Fruit fly (Drosophila melanogaster) whole organism, embryonic: ENCODE results near the gene CG9150.

Experiments used
- CG10209 ChIP-seq: fragments of 200-800 bp; sonication (Bioruptor generic); optimal IDR thresholded peaks from 3 replicates; lab custom pipeline; 2017; ENCODE audit warnings: missing biosample characterization, mild to moderate bottlenecking, missing genetic modification characterization, missing genetic modification reagents
- CG10321 ChIP-seq: fragments of 200-800 bp; sonication (Bioruptor generic); IDR thresholded peaks from 2 replicates; pipeline ENCODE4 v1.3.6; 2022; ENCODE audit warnings: missing biosample characterization, missing genetic modification characterization
- CG10431 ChIP-seq: fragments of 200-800 bp; sonication (Bioruptor generic); optimal IDR thresholded peaks from 3 replicates; lab custom pipeline; 2018; ENCODE audit warnings: missing biosample characterization, mild to moderate bottlenecking, missing genetic modification characterization
- CG10979 ChIP-seq: fragments of 200-800 bp; sonication (Bioruptor generic); optimal IDR thresholded peaks from 2 replicates; lab custom pipeline; 2018; ENCODE audit warnings: missing biosample characterization, mild to moderate bottlenecking, missing genetic modification characterization, moderate library complexity
- CG12155 ChIP-seq: fragments of 200-800 bp; sonication (Bioruptor generic); optimal IDR thresholded peaks from 3 replicates; lab custom pipeline; 2016; ENCODE audit warnings: missing biosample characterization, missing genetic modification characterization
- CG12299 ChIP-seq: fragments of 200-800 bp; sonication (Bioruptor generic); optimal IDR thresholded peaks from 2 replicates; lab custom pipeline; 2018; ENCODE audit warnings: missing biosample characterization, mild to moderate bottlenecking, missing genetic modification characterization
- CG13296 ChIP-seq: fragments of 200-800 bp; sonication (Bioruptor generic); optimal IDR thresholded peaks from 3 replicates; lab custom pipeline; 2018; ENCODE audit warnings: missing biosample characterization, mild to moderate bottlenecking, missing genetic modification characterization
- CG14667 ChIP-seq: fragments of 200-800 bp; sonication (Bioruptor generic); IDR thresholded peaks from 2 replicates; pipeline ENCODE4 v1.3.6; 2022; ENCODE audit warnings: missing biosample characterization, missing genetic modification characterization
- CG15073 ChIP-seq: fragments of 200-800 bp; sonication (Bioruptor generic); optimal IDR thresholded peaks from 2 replicates; lab custom pipeline; 2016; ENCODE audit warnings: missing biosample characterization, missing genetic modification characterization
- CG1529 ChIP-seq: fragments of 200-800 bp; sonication (Bioruptor generic); optimal IDR thresholded peaks from 3 replicates; lab custom pipeline; 2018; ENCODE audit warnings: missing biosample characterization, missing genetic modification characterization
- CG15696 ChIP-seq: fragments of 200-800 bp; sonication (Bioruptor generic); optimal IDR thresholded peaks from 2 replicates; lab custom pipeline; 2019; ENCODE audit warnings: missing biosample characterization, mild to moderate bottlenecking, missing genetic modification characterization, moderate library complexity
- CG16815 ChIP-seq: fragments of 200-800 bp; sonication (Bioruptor generic); optimal IDR thresholded peaks from 3 replicates; lab custom pipeline; 2017; ENCODE audit warnings: missing biosample characterization, mild to moderate bottlenecking, missing genetic modification characterization
- CG17361 ChIP-seq: fragments of 200-800 bp; sonication (Bioruptor generic); IDR thresholded peaks from 3 replicates; pipeline ENCODE4 v1.3.6; 2022; ENCODE audit warnings: missing biosample characterization, missing genetic modification characterization
- CG17912 ChIP-seq: fragments of 200-800 bp; sonication (Bioruptor generic); optimal IDR thresholded peaks from 2 replicates; lab custom pipeline; 2018; ENCODE audit warnings: missing biosample characterization, mild to moderate bottlenecking, missing genetic modification characterization
- CG2116 ChIP-seq: fragments of 200-800 bp; sonication (Bioruptor generic); optimal IDR thresholded peaks from 3 replicates; lab custom pipeline; 2018; ENCODE audit warnings: missing biosample characterization, mild to moderate bottlenecking, missing genetic modification characterization
- CG2129 ChIP-seq: fragments of 200-800 bp; sonication (Bioruptor generic); IDR thresholded peaks from 2 replicates; pipeline ENCODE4 v1.3.6; 2022; ENCODE audit warnings: missing biosample characterization, missing genetic modification characterization; ENCODE audit not compliant: partially characterized antibody
- CG4328 ChIP-seq: fragments of 200-800 bp; sonication (Bioruptor generic); optimal IDR thresholded peaks from 3 replicates; lab custom pipeline; 2017; ENCODE audit warnings: missing biosample characterization, missing genetic modification reagents, missing genetic modification characterization
- CG4360 ChIP-seq: fragments of 200-800 bp; sonication (Bioruptor generic); IDR thresholded peaks from 2 replicates; pipeline ENCODE4 v1.3.6; 2022; ENCODE audit warnings: missing biosample characterization, missing genetic modification characterization
- CG4404 ChIP-seq: fragments of 200-800 bp; sonication (Bioruptor generic); IDR thresholded peaks from 2 replicates; pipeline ENCODE4 v1.3.6; 2022; ENCODE audit warnings: missing biosample characterization, missing genetic modification characterization
- CG4707 ChIP-seq: fragments of 200-800 bp; sonication (Bioruptor generic); optimal IDR thresholded peaks from 2 replicates; lab custom pipeline; 2018; ENCODE audit warnings: missing biosample characterization, mild to moderate bottlenecking, missing genetic modification characterization, moderate library complexity
- CG6175 ChIP-seq: fragments of 200-800 bp; sonication (Bioruptor generic); IDR thresholded peaks from 3 replicates; pipeline ENCODE4 v1.3.6; 2022; ENCODE audit warnings: missing biosample characterization, missing genetic modification characterization
- CG6272 ChIP-seq: fragments of 200-800 bp; sonication (Bioruptor generic); IDR thresholded peaks from 2 replicates; pipeline ENCODE4 v1.3.6; 2022; ENCODE audit warnings: missing biosample characterization, missing genetic modification characterization
- Chrac-16 ChIP-seq: fragments of 200-800 bp; sonication (Bioruptor generic); optimal IDR thresholded peaks from 3 replicates; lab custom pipeline; 2016; ENCODE audit warnings: missing biosample characterization, missing genetic modification characterization
- Hmx ChIP-seq: fragments of 200-800 bp; sonication (Bioruptor generic); optimal IDR thresholded peaks from 2 replicates; lab custom pipeline; 2016; ENCODE audit warnings: missing biosample characterization, missing genetic modification characterization
- Max ChIP-seq: fragments of 200-800 bp; sonication (Bioruptor generic); optimal IDR thresholded peaks from 2 replicates; lab custom pipeline; 2016; ENCODE audit warnings: missing biosample characterization, mild to moderate bottlenecking, missing genetic modification characterization
- Mes4 ChIP-seq: fragments of 200-800 bp; sonication (Bioruptor generic); optimal IDR thresholded peaks from 2 replicates; lab custom pipeline; 2016; ENCODE audit warnings: missing biosample characterization, missing genetic modification characterization
- Nf-YA ChIP-seq: fragments of 200-800 bp; sonication (Bioruptor generic); IDR thresholded peaks from 2 replicates; pipeline ENCODE4 v1.3.6; 2022; ENCODE audit warnings: missing biosample characterization, missing genetic modification characterization
- Nf-YB ChIP-seq: fragments of 200-800 bp; sonication (Bioruptor generic); optimal IDR thresholded peaks from 3 replicates; lab custom pipeline; 2019; ENCODE audit warnings: missing biosample characterization, mild to moderate bottlenecking, missing genetic modification characterization, moderate library complexity
- Opbp ChIP-seq: fragments of 200-800 bp; sonication (Bioruptor generic); IDR thresholded peaks from 3 replicates; pipeline ENCODE4 v1.3.6; 2022; ENCODE audit warnings: missing biosample characterization, missing genetic modification characterization; ENCODE audit not compliant: partially characterized antibody
- Vsx1 ChIP-seq: fragments of 200-800 bp; sonication (Bioruptor generic); optimal IDR thresholded peaks from 2 replicates; lab custom pipeline; 2017; ENCODE audit warnings: missing biosample characterization, mild to moderate bottlenecking, missing genetic modification characterization, missing genetic modification reagents
- bbx ChIP-seq: fragments of 200-800 bp; sonication (Bioruptor generic); IDR thresholded peaks from 2 replicates; pipeline ENCODE4 v1.3.6; 2022; ENCODE audit warnings: missing biosample characterization, missing genetic modification characterization; ENCODE audit not compliant: partially characterized antibody
- bowl ChIP-seq: fragments of 200-800 bp; sonication (Bioruptor generic); IDR thresholded peaks from 2 replicates; pipeline ENCODE4 v1.3.6; 2022; ENCODE audit warnings: missing biosample characterization, missing genetic modification characterization
- cg ChIP-seq: fragments of 200-800 bp; sonication (Bioruptor generic); optimal IDR thresholded peaks from 3 replicates; lab custom pipeline; 2019; ENCODE audit warnings: missing biosample characterization, mild to moderate bottlenecking, missing genetic modification characterization, moderate library complexity
- chn ChIP-seq: fragments of 200-800 bp; sonication (Bioruptor generic); optimal IDR thresholded peaks from 2 replicates; lab custom pipeline; 2016; ENCODE audit warnings: missing biosample characterization, missing genetic modification characterization
- corto ChIP-seq: fragments of 200-800 bp; sonication (Bioruptor generic); optimal IDR thresholded peaks from 2 replicates; lab custom pipeline; 2016; ENCODE audit warnings: missing biosample characterization, mild to moderate bottlenecking, missing genetic modification characterization, moderate library complexity
- dysf ChIP-seq: fragments of 200-800 bp; sonication (Bioruptor generic); IDR thresholded peaks from 3 replicates; pipeline ENCODE4 v1.3.6; 2022; ENCODE audit warnings: missing biosample characterization, missing genetic modification characterization
- exex ChIP-seq: fragments of 200-800 bp; sonication (Bioruptor generic); optimal IDR thresholded peaks from 4 replicates; lab custom pipeline; 2018; ENCODE audit warnings: missing biosample characterization, mild to moderate bottlenecking, missing genetic modification characterization, moderate library complexity
- eyg ChIP-seq: fragments of 200-800 bp; sonication (Bioruptor generic); optimal IDR thresholded peaks from 3 replicates; lab custom pipeline; 2016; ENCODE audit warnings: missing biosample characterization, missing genetic modification characterization
- ftz-f1 ChIP-seq: fragments of 200-800 bp; sonication (Bioruptor generic); optimal IDR thresholded peaks from 2 replicates; lab custom pipeline; 2016; ENCODE audit warnings: missing biosample characterization, missing genetic modification characterization
- gfzf ChIP-seq: fragments of 200-800 bp; sonication (Bioruptor generic); optimal IDR thresholded peaks from 2 replicates; lab custom pipeline; 2016; ENCODE audit warnings: missing biosample characterization, mild to moderate bottlenecking, missing genetic modification characterization, moderate library complexity
- grau ChIP-seq: fragments of 200-800 bp; optimal IDR thresholded peaks from 3 replicates; lab custom pipeline; 2019; ENCODE audit warnings: missing biosample characterization, mild to moderate bottlenecking, missing genetic modification characterization, moderate library complexity
- jing ChIP-seq: fragments of 200-800 bp; sonication (Bioruptor generic); optimal IDR thresholded peaks from 2 replicates; lab custom pipeline; 2018; ENCODE audit warnings: missing biosample characterization, mild to moderate bottlenecking, missing genetic modification characterization
- luna ChIP-seq: fragments of 200-800 bp; sonication (Bioruptor generic); optimal IDR thresholded peaks from 2 replicates; lab custom pipeline; 2016; ENCODE audit warnings: missing biosample characterization, missing genetic modification characterization
- nerfin-1 ChIP-seq: fragments of 200-800 bp; sonication (Bioruptor generic); optimal IDR thresholded peaks from 3 replicates; lab custom pipeline; 2019; ENCODE audit warnings: missing biosample characterization, mild to moderate bottlenecking, missing genetic modification characterization, moderate library complexity
- pfk ChIP-seq: fragments of 200-800 bp; sonication (Bioruptor generic); optimal IDR thresholded peaks from 2 replicates; lab custom pipeline; 2018; ENCODE audit warnings: missing biosample characterization, mild to moderate bottlenecking, missing genetic modification characterization, moderate library complexity
- repo ChIP-seq: fragments of 200-800 bp; sonication (Bioruptor generic); optimal IDR thresholded peaks from 2 replicates; lab custom pipeline; 2016; ENCODE audit warnings: missing biosample characterization, missing genetic modification characterization
- sc ChIP-seq, 3 experiments: fragments of >200 bp in 2 of 3; fragments of 200-800 bp in 1 of 3; sonication (Bioruptor generic) in 1 of 3; optimal IDR thresholded peaks; 2 replicates in 2 of 3; 3 replicates in 1 of 3; lab custom pipeline; 2017; ENCODE audit warnings: mild to moderate bottlenecking in 1 of 3, missing biosample characterization in 1 of 3, missing genetic modification characterization in 1 of 3, missing genetic modification reagents in 1 of 3
- sens-2 ChIP-seq: fragments of 200-800 bp; sonication (Bioruptor generic); IDR thresholded peaks from 2 replicates; pipeline ENCODE4 v1.3.6; 2022; ENCODE audit warnings: missing biosample characterization, missing genetic modification characterization

Gene CG9150

DNA sequence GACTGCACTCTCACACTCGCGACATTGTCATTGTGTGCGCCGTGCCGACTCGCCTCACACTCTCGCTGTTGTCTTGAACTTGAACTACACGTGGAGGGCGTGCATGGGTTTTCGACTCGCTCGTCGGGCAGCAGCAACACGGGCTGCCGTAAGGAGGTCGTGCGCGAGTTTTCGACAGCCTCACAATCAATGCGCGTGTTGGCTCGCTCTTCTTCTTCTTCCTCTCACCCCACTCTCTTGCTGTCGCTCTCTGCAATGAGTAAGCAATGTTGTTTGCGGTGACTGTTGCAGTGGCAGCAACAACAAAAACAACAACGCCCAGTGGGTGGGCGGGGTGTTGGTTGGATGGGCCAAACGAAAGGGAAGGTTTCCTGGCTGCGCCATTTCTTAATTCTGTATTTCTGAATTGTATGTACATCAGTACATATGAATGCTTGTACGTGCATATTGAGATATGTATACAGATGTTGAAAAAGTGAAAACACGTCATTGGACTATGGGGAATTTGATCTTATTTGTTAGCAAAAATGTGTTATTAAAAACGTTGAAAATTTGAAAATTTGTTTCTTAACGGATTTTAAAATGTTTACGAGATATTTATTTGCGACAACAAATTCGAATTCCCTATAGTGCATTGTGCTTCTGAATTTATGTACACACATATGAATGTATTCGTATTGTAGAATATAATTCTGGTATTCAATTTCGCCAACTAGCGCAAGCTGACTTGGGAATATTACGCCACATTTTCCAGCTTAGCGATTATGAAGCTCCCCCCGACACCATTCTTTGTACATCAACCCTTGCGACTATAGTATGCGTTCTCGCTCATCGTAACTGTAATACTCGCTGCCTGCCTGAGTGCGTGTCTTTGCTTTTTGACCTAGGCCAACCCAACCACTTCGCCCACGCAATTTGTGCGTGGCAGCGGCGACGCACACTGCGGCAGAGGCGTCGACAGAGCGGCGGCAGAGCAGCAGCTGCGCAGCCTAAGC is 20.3 kb upstream of the CG9150 start (continued):
- TF ChIP-seq CG1529 (GFP tag; lab: Kevin White, UChicago) (no peak), CG6175 (GFP tag; lab: Robert Waterston, UW) (peak; percentile 72; the same call in 1 of the 3 replicates), dysf (no peak), CG10431 (GFP tag; lab: Kevin White, UChicago) (peak; percentile 22), CG4360 (peak; percentile 93), CG4328 (GFP tag; lab: Kevin White, UChicago) (peak; percentile 53), sens-2 (GFP tag; lab: Robert Waterston, UW) (no peak), CG10209 (peak; percentile 0), CG13296 (GFP tag; lab: Kevin White, UChicago) (peak; percentile 2), nerfin-1 (tag; lab: Kevin White, UChicago) (peak; percentile 76), CG17912 (GFP tag; lab: Kevin White, UChicago) (peak; percentile 43), CG14667 (GFP tag; lab: Robert Waterston, UW) (no peak), CG6272 (GFP tag; lab: Robert Waterston, UW) (no peak), cg (GFP tag; lab: Kevin White, UChicago) (peak; percentile 91), bbx (GFP tag; lab: Robert Waterston, UW) (peak; percentile 71), exex (peak; percentile 6), CG15073 (GFP tag; lab: Kevin White, UChicago) (no peak), chn (peak; percentile 52), ftz-f1 (peak; percentile 99), eyg (no peak), grau (tag; lab: Kevin White, UChicago) (peak; percentile 54), CG4404 (GFP tag; lab: Robert Waterston, UW) (no peak), Chrac-16 (GFP tag; lab: Kevin White, UChicago) (no peak), CG2129 (no peak), CG12299 (tag; lab: Kevin White, UChicago) (peak; percentile 13), luna (GFP tag; lab: Kevin White, UChicago) (no peak), Nf-YA (GFP tag; lab: Robert Waterston, UW) (no peak), gfzf (GFP tag; lab: Kevin White, UChicago) (no peak), CG15696 (peak; percentile 1), Mes4 (GFP tag; lab: Kevin White, UChicago) (no peak), CG4707 (peak; percentile 67), pfk (GFP tag; lab: Kevin White, UChicago) (peak; percentile 38), jing (GFP tag; lab: Kevin White, UChicago) (no peak), Max (GFP tag; lab: Kevin White, UChicago) (peak; percentile 81), bowl (no peak), CG12155 (GFP tag; lab: Kevin White, UChicago) (peak; percentile 100), Nf-YB (no peak), repo (GFP tag; lab: Kevin White, UChicago) (peak; percentile 40), Hmx (no peak), Opbp (GFP tag; lab: Robert Waterston, UW) (peak; percentile 82), CG10979 (no peak), Vsx1 (GFP tag; lab: Kevin White, UChicago) (peak; percentile 25), CG2116 (GFP tag; lab: Kevin White, UChicago) (no peak), CG10321 (GFP tag; lab: Robert Waterston, UW) (no peak), CG17361 (no peak), corto (GFP tag; lab: Kevin White, UChicago) (no peak), sc (optimal IDR thresholded peaks at IDR 0.05; lab: Kevin White, UChicago) (no peak), sc (GFP tag; optimal IDR thresholded peaks at IDR 0.05; lab: Kevin White, UChicago) (peak; percentile 25), CG16815 (GFP tag; lab: Kevin White, UChicago) (peak; percentile 20)
